Worm (Caenorhabditis elegans): ENCODE measurements around the gene C34B4.2.

The C34B4.2 gene

ce11 chrV:13085917-13086552 lies 3.2 kb downstream of the C34B4.2 start:
- TF ChIP-seq peb-1 (tag; optimal IDR thresholded peaks at IDR 0.05) (no peak), sma-3 (GFP tag; optimal IDR thresholded peaks at IDR 0.05) (peak; percentile 51), gmeb-1 (tag; optimal IDR thresholded peaks at IDR 0.05) (no peak), lsy-2 (tag; optimal IDR thresholded peaks at IDR 0.05) (peak; percentile 32 to 66), nhr-11 (tag; optimal IDR thresholded peaks at IDR 0.05) (no peak), crh-2 (tag; optimal IDR thresholded peaks at IDR 0.05) (peak; percentile 88), unc-55 (GFP tag; optimal IDR thresholded peaks at IDR 0.05) (peak; percentile 77), lin-39 (tag; optimal IDR thresholded peaks at IDR 0.05) (peak; percentile 55), snpc-4 (tag; optimal IDR thresholded peaks at IDR 0.05) (peak; percentile 47), mab-5 (tag; optimal IDR thresholded peaks at IDR 0.05) (no peak), ztf-11 (tag; optimal IDR thresholded peaks at IDR 0.05) (no peak), nhr-25 (tag; optimal IDR thresholded peaks at IDR 0.05) (peak; percentile 57), sem-4 (tag; optimal IDR thresholded peaks at IDR 0.05) (peak; percentile 87), ztf-4 (tag; optimal IDR thresholded peaks at IDR 0.05) (peak; percentile 75), ztf-1 (GFP tag; conservative IDR thresholded peaks at IDR 0.05) (no peak), fos-1 (tag; optimal IDR thresholded peaks at IDR 0.05) (peak; percentile 43), nhr-129 (tag; optimal IDR thresholded peaks at IDR 0.05) (peak; percentile 82), nhr-6 (tag; optimal IDR thresholded peaks at IDR 0.05) (no peak), sma-9 (GFP tag; optimal IDR thresholded peaks at IDR 0.05) (peak; percentile 93), sma-9 (tag; optimal IDR thresholded peaks at IDR 0.05) (no peak), ceh-16 (tag; optimal IDR thresholded peaks at IDR 0.05) (peak; percentile 61), ceh-82 (tag; optimal IDR thresholded peaks at IDR 0.05) (peak; percentile 2), unc-62 (GFP tag; optimal IDR thresholded peaks at IDR 0.05) (peak; percentile 30), lin-11 (tag; optimal IDR thresholded peaks at IDR 0.05) (peak; percentile 34), zag-1 (tag; optimal IDR thresholded peaks at IDR 0.05) (peak; percentile 59), nhr-12 (tag; optimal IDR thresholded peaks at IDR 0.05) (no peak), F13H6.1 (tag; optimal IDR thresholded peaks at IDR 0.05) (peak; percentile 91), ama-1 (optimal IDR thresholded peaks at IDR 0.05) (peak; percentile 60), alr-1 (tag; optimal IDR thresholded peaks at IDR 0.05) (no peak), aly-2 (tag; optimal IDR thresholded peaks at IDR 0.05) (no peak), nhr-77 (tag; optimal IDR thresholded peaks at IDR 0.05) (no peak), elt-1 (tag; optimal IDR thresholded peaks at IDR 0.05) (no peak), nhr-23 (tag; optimal IDR thresholded peaks at IDR 0.05) (no peak), R02D3.7 (tag; optimal IDR thresholded peaks at IDR 0.05) (no peak), C34F6.9 (tag; optimal IDR thresholded peaks at IDR 0.05) (peak; percentile 68), nhr-21 (tag; optimal IDR thresholded peaks at IDR 0.05) (peak; percentile 27), dmd-4 (tag; optimal IDR thresholded peaks at IDR 0.05) (no peak), nhr-10 (tag; optimal IDR thresholded peaks at IDR 0.05) (no peak), elt-3 (tag; optimal IDR thresholded peaks at IDR 0.05) (no peak), skn-1 (tag; optimal IDR thresholded peaks at IDR 0.05) (peak; percentile 24), Y55F3AM.14 (GFP tag; optimal IDR thresholded peaks at IDR 0.05) (no peak), blmp-1 (tag; optimal IDR thresholded peaks at IDR 0.05; ENCODE audit: insufficient read depth) (no peak), unc-39 (tag; optimal IDR thresholded peaks at IDR 0.05) (peak; percentile 45), egl-27 (tag; optimal IDR thresholded peaks at IDR 0.05) (peak; percentile 64), nhr-237 (tag; optimal IDR thresholded peaks at IDR 0.05) (no peak), mbf-1 (tag; optimal IDR thresholded peaks at IDR 0.05) (no peak), ZK546.5 (tag; optimal IDR thresholded peaks at IDR 0.05) (no peak), lin-13 (GFP tag; optimal IDR thresholded peaks at IDR 0.05) (peak; percentile 73), mdl-1 (tag; optimal IDR thresholded peaks at IDR 0.05) (peak; percentile 13 to 26)
